Fruit fly (Drosophila melanogaster) whole organism, embryonic: ENCODE measurements around the gene Ctu2.

ENCODE experiments used
- CG10209 ChIP-seq: fragments of 200-800 bp; sonication (Bioruptor generic); optimal IDR thresholded peaks from 3 replicates; lab custom pipeline; 2017; ENCODE audit warnings: missing biosample characterization, mild to moderate bottlenecking, missing genetic modification characterization, missing genetic modification reagents
- CG10654 ChIP-seq: fragments of 200-800 bp; sonication (Bioruptor generic); optimal IDR thresholded peaks from 2 replicates; lab custom pipeline; 2016; ENCODE audit warnings: missing biosample characterization, missing genetic modification characterization
- CG11247 ChIP-seq: fragments of 200-800 bp; sonication (Bioruptor generic); IDR thresholded peaks from 2 replicates; pipeline ENCODE4 v1.3.6; 2022; ENCODE audit warnings: missing biosample characterization, missing genetic modification characterization
- CG11695 ChIP-seq: fragments of 200-800 bp; sonication (Bioruptor generic); IDR thresholded peaks from 3 replicates; pipeline ENCODE4 v1.3.6; 2022; ENCODE audit warnings: missing biosample characterization, missing genetic modification characterization
- CG12236 ChIP-seq: fragments of 200-800 bp; sonication (Bioruptor generic); optimal IDR thresholded peaks from 2 replicates; lab custom pipeline; 2016; ENCODE audit warnings: missing biosample characterization, missing genetic modification characterization
- CG12744 ChIP-seq: fragments of 200-800 bp; sonication (Bioruptor generic); optimal IDR thresholded peaks from 2 replicates; lab custom pipeline; 2016; ENCODE audit warnings: missing biosample characterization, missing genetic modification characterization
- CG14860 ChIP-seq: fragments of 200-800 bp; sonication (Bioruptor generic); IDR thresholded peaks from 3 replicates; pipeline ENCODE4 v1.3.6; 2022; ENCODE audit warnings: missing biosample characterization, missing genetic modification characterization; ENCODE audit not compliant: partially characterized antibody
- CG14965 ChIP-seq: fragments of 200-800 bp; sonication (Bioruptor generic); optimal IDR thresholded peaks from 2 replicates; lab custom pipeline; 2016; ENCODE audit warnings: missing biosample characterization, missing genetic modification characterization, borderline replicate concordance
- CG17612 ChIP-seq: fragments of 200-800 bp; sonication (Bioruptor generic); IDR thresholded peaks from 2 replicates; pipeline ENCODE4 v1.3.6; 2022; ENCODE audit warnings: missing biosample characterization, missing genetic modification characterization
- CG2199 ChIP-seq: fragments of 200-800 bp; sonication (Bioruptor generic); IDR thresholded peaks from 3 replicates; pipeline ENCODE4 v1.3.6; 2022; ENCODE audit warnings: missing biosample characterization, missing genetic modification characterization
- CG2889 ChIP-seq: fragments of 200-800 bp; sonication (Bioruptor generic); IDR thresholded peaks from 3 replicates; pipeline ENCODE4 v1.3.6; 2022; ENCODE audit warnings: missing biosample characterization, missing genetic modification characterization
- CG3163 ChIP-seq: fragments of 200-800 bp; sonication (Bioruptor generic); optimal IDR thresholded peaks from 3 replicates; lab custom pipeline; 2016; ENCODE audit warnings: missing biosample characterization, missing genetic modification characterization
- CG43689 ChIP-seq: fragments of 200-800 bp; sonication (Bioruptor generic); IDR thresholded peaks from 2 replicates; pipeline ENCODE4 v1.3.6; 2022; ENCODE audit warnings: missing biosample characterization, missing genetic modification characterization
- CG4404 ChIP-seq: fragments of 200-800 bp; sonication (Bioruptor generic); IDR thresholded peaks from 2 replicates; pipeline ENCODE4 v1.3.6; 2022; ENCODE audit warnings: missing biosample characterization, missing genetic modification characterization
- CG5180 ChIP-seq: fragments of 200-800 bp; sonication (Bioruptor generic); optimal IDR thresholded peaks from 3 replicates; lab custom pipeline; 2017; ENCODE audit warnings: missing biosample characterization, missing genetic modification characterization, mild to moderate bottlenecking, moderate library complexity, missing genetic modification reagents
- CG6765 ChIP-seq: fragments of 200-800 bp; sonication (Bioruptor generic); optimal IDR thresholded peaks from 3 replicates; lab custom pipeline; 2017; ENCODE audit warnings: missing biosample characterization, mild to moderate bottlenecking, missing genetic modification characterization
- CG6854 ChIP-seq: fragments of 200-800 bp; sonication (Bioruptor generic); optimal IDR thresholded peaks from 3 replicates; lab custom pipeline; 2017; ENCODE audit warnings: missing biosample characterization, mild to moderate bottlenecking, missing genetic modification characterization
- CG7839 ChIP-seq: fragments of 200-800 bp; sonication (Bioruptor generic); optimal IDR thresholded peaks from 3 replicates; lab custom pipeline; 2018; ENCODE audit warnings: missing biosample characterization, mild to moderate bottlenecking, missing genetic modification characterization, moderate library complexity
- CG9215 ChIP-seq: fragments of 200-800 bp; sonication (Bioruptor generic); IDR thresholded peaks from 2 replicates; pipeline ENCODE4 v1.3.6; 2022; ENCODE audit warnings: missing biosample characterization, missing genetic modification characterization
- D19B ChIP-seq: fragments of 200-800 bp; sonication (Bioruptor generic); optimal IDR thresholded peaks from 2 replicates; lab custom pipeline; 2017; ENCODE audit warnings: missing biosample characterization, mild to moderate bottlenecking, missing genetic modification characterization
- Dref ChIP-seq: fragments of 200-800 bp; sonication (Bioruptor generic); IDR thresholded peaks from 2 replicates; pipeline ENCODE4 v1.3.6; 2022; ENCODE audit warnings: missing biosample characterization, missing genetic modification characterization
- Drgx ChIP-seq: fragments of 200-800 bp; sonication (Bioruptor generic); IDR thresholded peaks from 2 replicates; pipeline ENCODE4 v1.3.6; 2022; ENCODE audit warnings: missing biosample characterization, missing genetic modification characterization
- Fer1 ChIP-seq: fragments of 200-800 bp; sonication (Bioruptor generic); optimal IDR thresholded peaks from 2 replicates; lab custom pipeline; 2017; ENCODE audit warnings: missing biosample characterization, mild to moderate bottlenecking, missing genetic modification characterization
- HHEX ChIP-seq: fragments of 200-800 bp; sonication (Bioruptor generic); optimal IDR thresholded peaks from 3 replicates; lab custom pipeline; 2017; ENCODE audit warnings: missing biosample characterization, mild to moderate bottlenecking, missing genetic modification characterization, missing genetic modification reagents
- HmgD ChIP-seq: fragments of 200-800 bp; sonication (Bioruptor generic); optimal IDR thresholded peaks from 3 replicates; lab custom pipeline; 2016; ENCODE audit warnings: missing biosample characterization, missing genetic modification characterization
- Hr51 ChIP-seq, 2 experiments: fragments of 200-800 bp; sonication (Bioruptor generic); optimal IDR thresholded peaks; 2 replicates in 1 of 2; 3 replicates in 1 of 2; lab custom pipeline; 2016 to 2018; ENCODE audit warnings: missing biosample characterization in 2 of 2, missing genetic modification characterization in 2 of 2, mild to moderate bottlenecking in 1 of 2, moderate library complexity in 1 of 2
- Med ChIP-seq: fragments of 200-800 bp; sonication (Bioruptor generic); peaks from one replicate; lab custom pipeline; 2016; ENCODE audit warnings: missing biosample characterization, missing genetic modification characterization, mild to moderate bottlenecking, inconsistent platforms, moderate library complexity
- TFAM ChIP-seq: fragments of 200-800 bp; sonication (Bioruptor generic); optimal IDR thresholded peaks from 2 replicates; lab custom pipeline; 2017; ENCODE audit warnings: missing biosample characterization, missing genetic modification characterization, inconsistent platforms
- Tbp ChIP-seq: fragments of >200 bp; optimal IDR thresholded peaks from 2 replicates; lab custom pipeline; 2018; ENCODE audit warnings: missing biosample characterization, missing genetic modification characterization
- ci ChIP-seq: fragments of 200-800 bp; sonication (Bioruptor generic); IDR thresholded peaks from 3 replicates; pipeline ENCODE4 v1.3.6; 2022; ENCODE audit warnings: missing biosample characterization, missing genetic modification characterization
- crp ChIP-seq, 2 experiments: fragments of 200-800 bp; sonication (Bioruptor generic); optimal IDR thresholded peaks; 2 replicates in 1 of 2; 3 replicates in 1 of 2; lab custom pipeline; 2017; ENCODE audit warnings: missing biosample characterization in 2 of 2, missing genetic modification characterization in 2 of 2, mild to moderate bottlenecking in 1 of 2, moderate library complexity in 1 of 2
- dmrt11E ChIP-seq: fragments of 200-800 bp; sonication (Bioruptor generic); optimal IDR thresholded peaks from 3 replicates; lab custom pipeline; 2018; ENCODE audit warnings: missing biosample characterization, mild to moderate bottlenecking, missing genetic modification characterization, moderate library complexity
- dmrt99B ChIP-seq: fragments of 200-800 bp; sonication (Bioruptor generic); optimal IDR thresholded peaks from 2 replicates; lab custom pipeline; 2018; ENCODE audit warnings: missing biosample characterization, mild to moderate bottlenecking, missing genetic modification characterization, moderate library complexity
- eve ChIP-seq, 2 experiments: fragments of >200 bp; optimal IDR thresholded peaks; 2 replicates each; lab custom pipeline; 2017; ENCODE audit warnings: missing biosample characterization in 2 of 2, missing genetic modification characterization in 2 of 2
- ewg ChIP-seq: fragments of 200-800 bp; sonication (Bioruptor generic); optimal IDR thresholded peaks from 3 replicates; lab custom pipeline; 2017; ENCODE audit warnings: mild to moderate bottlenecking, missing biosample characterization, missing genetic modification reagents, missing genetic modification characterization
- fd3F ChIP-seq: fragments of 200-800 bp; sonication (Bioruptor generic); optimal IDR thresholded peaks from 2 replicates; lab custom pipeline; 2018; ENCODE audit warnings: missing biosample characterization, mild to moderate bottlenecking, missing genetic modification characterization, moderate library complexity
- fd96Cb ChIP-seq: fragments of 200-800 bp; sonication (Bioruptor generic); optimal IDR thresholded peaks from 2 replicates; lab custom pipeline; 2018; ENCODE audit warnings: missing biosample characterization, mild to moderate bottlenecking, missing genetic modification characterization, moderate library complexity
- hkb ChIP-seq, 2 experiments: fragments of 200-800 bp in 1 of 2; fragments of >200 bp in 1 of 2; sonication (Bioruptor generic) in 1 of 2; IDR thresholded peaks in 1 of 2; optimal IDR thresholded peaks in 1 of 2; 2 replicates each; pipeline versions ENCODE4 v1.3.6 to Lab custom; 2017 to 2022; ENCODE audit warnings: missing biosample characterization in 1 of 2, missing genetic modification characterization in 1 of 2
- ind ChIP-seq: fragments of 200-800 bp; sonication (Bioruptor generic); optimal IDR thresholded peaks from 3 replicates; lab custom pipeline; 2016; ENCODE audit warnings: missing biosample characterization, missing genetic modification characterization
- lilli ChIP-seq: fragments of 200-800 bp; sonication (Bioruptor generic); optimal IDR thresholded peaks from 3 replicates; lab custom pipeline; 2016; ENCODE audit warnings: missing biosample characterization, missing genetic modification characterization
- nau ChIP-seq: fragments of 200-800 bp; sonication (Bioruptor generic); optimal IDR thresholded peaks from 3 replicates; lab custom pipeline; 2017; ENCODE audit warnings: missing biosample characterization, mild to moderate bottlenecking, missing genetic modification characterization, missing genetic modification reagents
- nom ChIP-seq: fragments of 200-800 bp; sonication (Bioruptor generic); optimal IDR thresholded peaks from 2 replicates; lab custom pipeline; 2017; ENCODE audit warnings: missing biosample characterization, missing genetic modification characterization, mild to moderate bottlenecking, moderate library complexity, missing genetic modification reagents
- peb ChIP-seq: fragments of 200-800 bp; sonication (Bioruptor generic); IDR thresholded peaks from 2 replicates; pipeline ENCODE4 v1.3.6; 2022; ENCODE audit warnings: missing biosample characterization, missing genetic modification characterization

Ctu2 gene

dm6 chr2L:19444734-19445140 lies 48.3 kb downstream of the Ctu2 start, which contains the start of gene Hs2st (continued):
- peak; percentile 92 for TF ChIP-seq CG12744
- peak in 1 of 2 experiments; percentile 81 for TF ChIP-seq eve (GFP tag; optimal IDR thresholded peaks at IDR 0.05; lab: Kevin White, UChicago)
- TF ChIP-seq nau (GFP tag; lab: Kevin White, UChicago), result no peak
- TF ChIP-seq HHEX, result peak; percentile 84
- TF ChIP-seq CG10654 (GFP tag; lab: Kevin White, UChicago), result peak; percentile 94
- TF ChIP-seq Hr51 (GFP tag; optimal IDR thresholded peaks at IDR 0.05; lab: Kevin White, UChicago), result peak; percentile 87 to 97
- peak; percentile 52 for TF ChIP-seq CG5180 (GFP tag; lab: Kevin White, UChicago)
- TF ChIP-seq CG11247 (GFP tag; lab: Robert Waterston, UW), result peak; percentile 91
- TF ChIP-seq CG9215 (GFP tag; lab: Robert Waterston, UW), result peak; percentile 96
- TF ChIP-seq nom (GFP tag; lab: Kevin White, UChicago), result peak; percentile 80
- peak; percentile 86 for TF ChIP-seq Drgx (GFP tag; lab: Robert Waterston, UW)
- peak; percentile 84 for TF ChIP-seq CG12236
- peak; percentile 67 for TF ChIP-seq CG43689 (GFP tag; lab: Robert Waterston, UW)
- peak; percentile 79; the same call in 1 of the 3 replicates for TF ChIP-seq CG2199 (GFP tag; lab: Robert Waterston, UW)
- peak; percentile 94 for TF ChIP-seq CG10209
- peak; percentile 82 for TF ChIP-seq ewg (GFP tag; lab: Kevin White, UChicago)
- TF ChIP-seq dmrt11E, result peak; percentile 89
- peak; percentile 65 for TF ChIP-seq Tbp (GFP tag; lab: Kevin White, UChicago)
- peak; percentile 86 for TF ChIP-seq peb (GFP tag; lab: Robert Waterston, UW)
- peak; percentile 50 to 85 for TF ChIP-seq crp (GFP tag; optimal IDR thresholded peaks at IDR 0.05; lab: Kevin White, UChicago)
- peak; percentile 86 for TF ChIP-seq dmrt99B (tag; lab: Kevin White, UChicago)
- TF ChIP-seq TFAM, result no peak
- TF ChIP-seq Fer1 (GFP tag; lab: Kevin White, UChicago), result peak; percentile 93
- peak; percentile 98 for TF ChIP-seq lilli (GFP tag; lab: Kevin White, UChicago)
- TF ChIP-seq CG14965 (GFP tag; lab: Kevin White, UChicago), result peak; percentile 15
- TF ChIP-seq CG3163 (GFP tag; lab: Kevin White, UChicago), result peak; percentile 77
- TF ChIP-seq CG6854 (GFP tag; lab: Kevin White, UChicago), result peak; percentile 58
- TF ChIP-seq CG17612, result peak; percentile 78
- TF ChIP-seq hkb (optimal IDR thresholded peaks at IDR 0.05; lab: Kevin White, UChicago), result peak; percentile 97
- TF ChIP-seq hkb (GFP tag; IDR thresholded peaks at IDR 0.05; lab: Robert Waterston, UW), result peak; percentile 82
- peak; percentile 80 for TF ChIP-seq D19B (GFP tag; lab: Kevin White, UChicago)
- peak; percentile 82 for TF ChIP-seq CG11695 (GFP tag; lab: Robert Waterston, UW)
- TF ChIP-seq ind, result peak; percentile 97

- TF ChIP-seq ci (GFP tag; lab: Robert Waterston, UW) (0 out of 3 replicates have a peak, but pooled peaks have one; percentile 39), CG6765 (GFP tag; lab: Kevin White, UChicago) (no peak), CG7839 (tag; lab: Kevin White, UChicago) (no peak), CG4404 (GFP tag; lab: Robert Waterston, UW) (no peak), CG2889 (GFP tag; lab: Robert Waterston, UW) (no peak), fd3F (GFP tag; lab: Kevin White, UChicago) (no peak), Med (peak; percentile 47), Dref (GFP tag; lab: Robert Waterston, UW) (no peak), HmgD (GFP tag; lab: Kevin White, UChicago) (no peak), CG14860 (GFP tag; lab: Robert Waterston, UW) (no peak), fd96Cb (tag; lab: Kevin White, UChicago) (no peak)
Measured at dm6 chr2L:19442627-19443026, 50.4 kb downstream of the Ctu2 start, which contains the start of gene CG10237. Gene CG10237 (minus strand): TSS chr2L:19442727.
